Worm (Caenorhabditis elegans) whole organism, L4 larva: ENCODE measurements around the gene mlt-8.

ENCODE experiments used
- Y5F2A.4 ChIP-seq: fragments of 200-800 bp; sonication (Bioruptor generic); optimal IDR thresholded peaks from 2 replicates; lab custom pipeline; 2018; ENCODE audit warnings: mild to moderate bottlenecking, missing genetic modification characterization, missing compliant biosample characterization
- nhr-76 ChIP-seq: fragments of 150-350 bp; optimal IDR thresholded peaks from 2 replicates; lab custom pipeline; 2014; ENCODE audit warnings: missing biosample characterization, missing genetic modification characterization
- unc-62 ChIP-seq, 3 experiments: fragments of 150-350 bp in 1 of 3; sonication (generic microtip); optimal IDR thresholded peaks in 2 of 3; peaks in 1 of 3; 1 replicate in 1 of 3; 2 replicates in 2 of 3; lab custom pipeline; 2014 to 2017; ENCODE audit warnings: missing biosample characterization in 3 of 3, missing genetic modification characterization in 3 of 3, missing genetic modification reagents in 3 of 3, missing genotype in 1 of 3
- ztf-7 ChIP-seq: fragments of 150-350 bp; optimal IDR thresholded peaks from 2 replicates; lab custom pipeline; 2014; ENCODE audit warnings: missing biosample characterization, missing genetic modification characterization

ce11 chrII:577632-578031 lies 5.7 kb upstream of the mlt-8 start, which contains the start of gene W08F4.7:
- no peak for TF ChIP-seq nhr-76 (tag; lab: Kevin White, UChicago)
- TF ChIP-seq Y5F2A.4, result no peak
- TF ChIP-seq ztf-7 (tag; lab: Kevin White, UChicago), result no peak
- no peak for TF ChIP-seq unc-62 (GFP tag; optimal IDR thresholded peaks at IDR 0.05 in 1 of 2; lab: Kevin White, UChicago)
- no peak for TF ChIP-seq unc-62 (tag; optimal IDR thresholded peaks at IDR 0.05; lab: Kevin White, UChicago)
